Worm (Caenorhabditis elegans): ENCODE measurements around the gene ZK185.2.
A peak's percentile ranks its signal among the peaks of the same experiment; 100 is the strongest.

The ZK185.2 gene

ce11 chrIV:4523461-4523860 lies 12.9 kb upstream of the ZK185.2 start:
- TF ChIP-seq tbx-2 (tag; optimal IDR thresholded peaks at IDR 0.05) (no peak), ceh-31 (tag; optimal IDR thresholded peaks at IDR 0.05) (no peak), odd-2 (tag; optimal IDR thresholded peaks at IDR 0.05) (no peak), hlh-8 (tag; optimal IDR thresholded peaks at IDR 0.05) (no peak)

DNA sequence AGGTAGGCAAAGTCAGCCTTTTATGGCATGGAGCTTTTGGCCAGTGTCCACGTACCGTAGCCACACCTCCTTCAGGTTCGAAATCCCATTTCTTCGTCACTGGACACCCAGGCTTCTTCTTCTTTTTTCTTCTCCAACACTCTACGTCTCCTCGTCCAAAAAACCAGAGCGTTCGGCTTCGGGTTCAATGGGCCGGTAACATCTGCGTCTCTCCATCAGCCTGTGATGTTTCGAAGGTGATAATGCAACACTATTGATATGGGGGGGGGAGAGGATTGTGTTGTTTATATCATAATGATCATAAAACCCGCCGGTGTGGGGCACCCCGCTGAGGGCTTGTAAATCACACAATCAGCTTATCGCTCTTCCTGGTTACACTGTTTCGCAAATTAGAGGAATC lies 11.4 kb upstream of the ZK185.2 start, which contains the start of gene ZK180.6:
TSS of gene ZK180.6 (minus strand) at position 101 of the 400 bp plus-strand sequence.
- no peak for TF ChIP-seq F13H6.1 (tag; optimal IDR thresholded peaks at IDR 0.05)

DNA sequence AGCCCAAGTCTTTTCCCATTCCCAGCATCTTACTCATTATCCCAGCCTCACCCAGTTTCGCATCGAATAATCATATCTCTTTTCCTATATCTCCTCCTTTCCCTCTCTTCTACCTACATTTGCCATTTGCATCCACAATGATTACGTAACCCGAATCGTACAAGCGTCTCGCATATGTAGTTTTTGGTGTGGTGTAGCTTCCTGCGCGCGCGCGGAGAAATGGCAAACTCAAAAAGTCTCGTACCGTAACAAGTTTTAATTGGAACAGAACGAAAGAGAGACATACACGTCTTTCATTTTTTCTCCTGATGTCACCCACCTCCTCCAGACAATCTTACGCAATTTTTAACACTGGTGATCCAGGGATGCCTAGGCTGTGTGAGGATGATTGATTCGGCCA lies 10.3 kb upstream of the ZK185.2 start:
- TF ChIP-seq T23F11.4 (GFP tag; optimal IDR thresholded peaks at IDR 0.05) (no peak), lin-11 (tag; optimal IDR thresholded peaks at IDR 0.05) (no peak), ceh-14 (tag; optimal IDR thresholded peaks at IDR 0.05) (no peak), ceh-9 (tag; optimal IDR thresholded peaks at IDR 0.05) (no peak), nfya-1 (tag; optimal IDR thresholded peaks at IDR 0.05) (no peak), ceh-6 (GFP tag; optimal IDR thresholded peaks at IDR 0.05) (no peak)

- no peak for TF ChIP-seq sdc-2 (tag; optimal IDR thresholded peaks at IDR 0.05)
- peak; percentile 54 for TF ChIP-seq dve-1 (tag; optimal IDR thresholded peaks at IDR 0.05)
Measured at ce11 chrIV:4526724-4527123, 9.6 kb upstream of the ZK185.2 start.

- TF ChIP-seq sox-2 (GFP tag; IDR thresholded peaks at IDR 0.05) = no peak
- no peak for TF ChIP-seq mec-3 (tag; optimal IDR thresholded peaks at IDR 0.05; ENCODE audit: borderline replicate concordance)
- peak; percentile 94 for TF ChIP-seq elt-2 (tag; optimal IDR thresholded peaks at IDR 0.05)
Measured at ce11 chrIV:4530170-4530569, 6.2 kb upstream of the ZK185.2 start, which contains the start of gene ZK185.3. ZK185.3 (minus strand) TSS chrIV:4530432.

DNA sequence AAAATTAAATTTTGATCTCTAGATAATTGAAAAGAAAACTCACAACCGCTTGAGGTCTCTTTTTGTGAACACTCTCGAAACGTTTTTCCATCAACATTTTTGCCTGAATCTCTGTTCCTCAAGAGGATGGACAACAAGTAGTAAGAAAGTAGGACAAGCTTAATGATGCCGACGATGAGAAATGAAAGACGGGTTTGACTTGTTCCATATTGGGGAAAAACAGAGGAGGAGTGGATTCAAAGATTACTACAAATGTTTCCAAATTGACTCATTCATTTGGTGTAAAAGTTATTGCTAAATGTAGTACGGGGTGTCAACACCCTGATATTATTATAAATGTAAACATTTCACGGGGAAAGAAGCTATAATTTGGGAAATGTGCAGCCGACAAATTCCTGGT lies 3.3 kb upstream of the ZK185.2 start, which contains the start of gene ZK185.4:
TSS of gene ZK185.4 (minus strand) at position 101 of the 400 bp plus-strand sequence.
- no peak for TF ChIP-seq hlh-13 (GFP tag; optimal IDR thresholded peaks at IDR 0.05)

- peak; percentile 10 for TF ChIP-seq elt-2 (tag; optimal IDR thresholded peaks at IDR 0.05)
- no peak for TF ChIP-seq nhr-11 (tag; optimal IDR thresholded peaks at IDR 0.05)
- TF ChIP-seq ceh-34 (tag; optimal IDR thresholded peaks at IDR 0.05) = no peak
- TF ChIP-seq zip-5 (tag; optimal IDR thresholded peaks at IDR 0.05) = no peak
- TF ChIP-seq sox-2 (GFP tag; IDR thresholded peaks at IDR 0.05) = no peak
- no peak for TF ChIP-seq ets-4 (tag; optimal IDR thresholded peaks at IDR 0.05)
- TF ChIP-seq ceh-6 (GFP tag; optimal IDR thresholded peaks at IDR 0.05) = no peak
- no peak for TF ChIP-seq syd-9 (tag; optimal IDR thresholded peaks at IDR 0.05)
Measured at ce11 chrIV:4538672-4539071, 2.3 kb downstream of the ZK185.2 start.

DNA sequence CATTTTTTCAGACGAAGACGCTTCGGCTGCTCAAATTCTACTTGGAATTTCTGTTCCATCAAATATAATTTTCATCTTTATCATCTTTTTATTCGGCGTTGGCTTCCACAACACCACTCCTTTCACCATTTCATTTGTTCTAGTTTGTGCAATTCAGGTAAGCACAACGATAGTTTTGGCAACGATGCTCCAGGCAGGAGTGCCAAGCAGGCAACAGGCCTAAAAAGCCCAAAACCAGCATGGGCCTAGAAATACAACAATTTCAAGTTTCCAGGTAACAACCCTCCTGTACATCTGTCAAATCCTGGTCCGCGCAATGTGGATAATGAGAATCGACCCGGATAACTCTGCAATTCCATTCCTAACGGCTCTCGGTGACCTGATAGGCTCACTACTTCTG lies 4.8 kb downstream of the ZK185.2 start:
- no peak for TF ChIP-seq ceh-18 (tag; optimal IDR thresholded peaks at IDR 0.05)
- no peak for TF ChIP-seq pag-3 (tag; optimal IDR thresholded peaks at IDR 0.05; ENCODE audit: borderline replicate concordance)
- no peak for TF ChIP-seq hlh-30 (tag; optimal IDR thresholded peaks at IDR 0.05; ENCODE audit: insufficient read depth)
- TF ChIP-seq ztf-16 (tag; optimal IDR thresholded peaks at IDR 0.05) = no peak
- TF ChIP-seq T23F11.4 (GFP tag; optimal IDR thresholded peaks at IDR 0.05) = no peak
- no peak for TF ChIP-seq lin-11 (tag; optimal IDR thresholded peaks at IDR 0.05)
- no peak for TF ChIP-seq ceh-14 (tag; optimal IDR thresholded peaks at IDR 0.05)

ce11 chrIV:4542972-4543371 lies 6.6 kb downstream of the ZK185.2 start:
- TF ChIP-seq sox-2 (GFP tag; IDR thresholded peaks at IDR 0.05) = no peak
- TF ChIP-seq che-1 (tag; optimal IDR thresholded peaks at IDR 0.05) = no peak
- no peak for TF ChIP-seq C38D4.7 (GFP tag; optimal IDR thresholded peaks at IDR 0.05)
- no peak for TF ChIP-seq hlh-30 (tag; optimal IDR thresholded peaks at IDR 0.05; ENCODE audit: insufficient read depth)
